Fruit fly (Drosophila melanogaster) whole organism: ENCODE data around the gene aay.

Source experiments
- CG8478 ChIP-seq: fragments of >200 bp; optimal IDR thresholded peaks from 2 replicates; lab custom pipeline; 2018; ENCODE audit warnings: inconsistent platforms
- Dll ChIP-seq: fragments of >200 bp; optimal IDR thresholded peaks from 2 replicates; lab custom pipeline; 2017
- EcR ChIP-seq, 2 experiments: fragments of >200 bp; optimal IDR thresholded peaks; 2 replicates each; lab custom pipeline; 2017; ENCODE audit warnings: missing biosample characterization in 2 of 2, missing genetic modification characterization in 2 of 2, missing genetic modification reagents in 2 of 2
- pan ChIP-seq: fragments of >200 bp; optimal IDR thresholded peaks from 2 replicates; lab custom pipeline; 2017
- psq ChIP-seq: fragments of >200 bp; optimal IDR thresholded peaks from 2 replicates; lab custom pipeline; 2017
- usp ChIP-seq: fragments of >200 bp; optimal IDR thresholded peaks from 2 replicates; lab custom pipeline; 2017; ENCODE audit warnings: missing biosample characterization, missing genetic modification characterization, mixed read lengths

The aay gene

dm6 chr3L:9384445-9385079 lies 38.5 kb upstream of the aay start:
- peak in 1 of 2 experiments; percentile 17 for TF ChIP-seq EcR (GFP tag; optimal IDR thresholded peaks at IDR 0.05; lab: Kevin White, UChicago)
- TF ChIP-seq CG8478 (lab: Kevin White, UChicago), result no peak
- no peak for TF ChIP-seq pan (lab: Kevin White, UChicago)
- no peak for TF ChIP-seq Dll (lab: Kevin White, UChicago)
- no peak for TF ChIP-seq psq (lab: Kevin White, UChicago)
- no peak for TF ChIP-seq usp (GFP tag; lab: Kevin White, UChicago)

dm6 chr3L:9391340-9391980 lies 31.6 kb upstream of the aay start:
- TF ChIP-seq psq (lab: Kevin White, UChicago), result no peak
- TF ChIP-seq pan (lab: Kevin White, UChicago), result no peak
- TF ChIP-seq usp (GFP tag; lab: Kevin White, UChicago), result no peak
- TF ChIP-seq Dll (lab: Kevin White, UChicago), result no peak
- TF ChIP-seq EcR (GFP tag; optimal IDR thresholded peaks at IDR 0.05; lab: Kevin White, UChicago), result no peak
- TF ChIP-seq CG8478 (lab: Kevin White, UChicago), result no peak

dm6 chr3L:9396038-9396437 lies 27.0 kb upstream of the aay start:
- TF ChIP-seq CG8478 (lab: Kevin White, UChicago) (no peak), pan (lab: Kevin White, UChicago) (no peak)

- TF ChIP-seq psq (lab: Kevin White, UChicago) (no peak), usp (GFP tag; lab: Kevin White, UChicago) (no peak), pan (lab: Kevin White, UChicago) (no peak)
These were observed 26.3 kb upstream of the aay start for dm6 chr3L:9396704-9397103.

- no peak for TF ChIP-seq psq (lab: Kevin White, UChicago)
- no peak for TF ChIP-seq EcR (GFP tag; optimal IDR thresholded peaks at IDR 0.05; lab: Kevin White, UChicago)
- TF ChIP-seq usp (GFP tag; lab: Kevin White, UChicago), result no peak
- TF ChIP-seq CG8478 (lab: Kevin White, UChicago), result no peak
- no peak for TF ChIP-seq Dll (lab: Kevin White, UChicago)
- TF ChIP-seq pan (lab: Kevin White, UChicago), result no peak
These were observed 25.9 kb upstream of the aay start for dm6 chr3L:9397156-9397555.

dm6 chr3L:9398028-9398427 lies 25.0 kb upstream of the aay start:
- TF ChIP-seq EcR (GFP tag; optimal IDR thresholded peaks at IDR 0.05; lab: Kevin White, UChicago) (no peak), usp (GFP tag; lab: Kevin White, UChicago) (no peak), Dll (lab: Kevin White, UChicago) (no peak), CG8478 (lab: Kevin White, UChicago) (no peak), pan (lab: Kevin White, UChicago) (no peak), psq (lab: Kevin White, UChicago) (no peak)

dm6 chr3L:9398435-9398981 lies 24.5 kb upstream of the aay start:
- peak in 1 of 2 experiments; percentile 56 for TF ChIP-seq EcR (GFP tag; optimal IDR thresholded peaks at IDR 0.05; lab: Kevin White, UChicago)
- TF ChIP-seq Dll (lab: Kevin White, UChicago), result no peak

dm6 chr3L:9399013-9399750 lies 23.9 kb upstream of the aay start, which contains the start of gene CG4080:
Gene CG4080, minus strand, starts transcription at chr3L:9399227.
- no peak for TF ChIP-seq psq (lab: Kevin White, UChicago)
- TF ChIP-seq EcR (GFP tag; optimal IDR thresholded peaks at IDR 0.05; lab: Kevin White, UChicago), result no peak
- TF ChIP-seq Dll (lab: Kevin White, UChicago), result no peak
- no peak for TF ChIP-seq usp (GFP tag; lab: Kevin White, UChicago)
- TF ChIP-seq CG8478 (lab: Kevin White, UChicago), result no peak
- no peak for TF ChIP-seq pan (lab: Kevin White, UChicago)

dm6 chr3L:9399855-9400254 lies 23.2 kb upstream of the aay start:
- TF ChIP-seq usp (GFP tag; lab: Kevin White, UChicago) (no peak), pan (lab: Kevin White, UChicago) (no peak), Dll (lab: Kevin White, UChicago) (no peak), psq (lab: Kevin White, UChicago) (no peak), EcR (GFP tag; optimal IDR thresholded peaks at IDR 0.05; lab: Kevin White, UChicago) (no peak), CG8478 (lab: Kevin White, UChicago) (no peak)

dm6 chr3L:9400697-9401353 lies 22.2 kb upstream of the aay start:
- TF ChIP-seq usp (GFP tag; lab: Kevin White, UChicago) (no peak), pan (lab: Kevin White, UChicago) (no peak), EcR (GFP tag; optimal IDR thresholded peaks at IDR 0.05; lab: Kevin White, UChicago) (no peak), psq (lab: Kevin White, UChicago) (no peak), Dll (lab: Kevin White, UChicago) (no peak), CG8478 (lab: Kevin White, UChicago) (no peak)
